Worm (Caenorhabditis elegans): ENCODE results near the gene srd-67.

The srd-67 gene

ce11 chrIII:2255522-2255921 is 9.9 kb upstream of the srd-67 start, which contains the start of gene fbxa-71:
Gene fbxa-71, plus strand, starts transcription at chrIII:2255822.
- TF ChIP-seq nhr-6 (tag; optimal IDR thresholded peaks at IDR 0.05) = no peak
- no peak for TF ChIP-seq nhr-10 (tag; optimal IDR thresholded peaks at IDR 0.05)
- TF ChIP-seq lin-39 (tag; optimal IDR thresholded peaks at IDR 0.05) = no peak
- TF ChIP-seq ama-1 (optimal IDR thresholded peaks at IDR 0.05) = no peak
- no peak for TF ChIP-seq nhr-25 (tag; optimal IDR thresholded peaks at IDR 0.05)
- TF ChIP-seq unc-39 (tag; optimal IDR thresholded peaks at IDR 0.05) = no peak
- no peak for TF ChIP-seq lsy-2 (tag; optimal IDR thresholded peaks at IDR 0.05)
- no peak for TF ChIP-seq snpc-4 (tag; optimal IDR thresholded peaks at IDR 0.05)
- TF ChIP-seq gmeb-1 (tag; optimal IDR thresholded peaks at IDR 0.05) = no peak
- no peak for TF ChIP-seq mdl-1 (tag; optimal IDR thresholded peaks at IDR 0.05)
- no peak for TF ChIP-seq ztf-4 (tag; optimal IDR thresholded peaks at IDR 0.05)
- no peak for TF ChIP-seq peb-1 (tag; optimal IDR thresholded peaks at IDR 0.05)
- no peak for TF ChIP-seq elt-1 (tag; optimal IDR thresholded peaks at IDR 0.05)
- no peak for TF ChIP-seq sem-4 (tag; optimal IDR thresholded peaks at IDR 0.05)
- no peak for TF ChIP-seq sma-9 (GFP tag; optimal IDR thresholded peaks at IDR 0.05)
- no peak for TF ChIP-seq sma-9 (tag; optimal IDR thresholded peaks at IDR 0.05)
- no peak for TF ChIP-seq crh-2 (tag; optimal IDR thresholded peaks at IDR 0.05)
- no peak for TF ChIP-seq unc-55 (GFP tag; optimal IDR thresholded peaks at IDR 0.05)
- no peak for TF ChIP-seq mbf-1 (tag; optimal IDR thresholded peaks at IDR 0.05)

DNA sequence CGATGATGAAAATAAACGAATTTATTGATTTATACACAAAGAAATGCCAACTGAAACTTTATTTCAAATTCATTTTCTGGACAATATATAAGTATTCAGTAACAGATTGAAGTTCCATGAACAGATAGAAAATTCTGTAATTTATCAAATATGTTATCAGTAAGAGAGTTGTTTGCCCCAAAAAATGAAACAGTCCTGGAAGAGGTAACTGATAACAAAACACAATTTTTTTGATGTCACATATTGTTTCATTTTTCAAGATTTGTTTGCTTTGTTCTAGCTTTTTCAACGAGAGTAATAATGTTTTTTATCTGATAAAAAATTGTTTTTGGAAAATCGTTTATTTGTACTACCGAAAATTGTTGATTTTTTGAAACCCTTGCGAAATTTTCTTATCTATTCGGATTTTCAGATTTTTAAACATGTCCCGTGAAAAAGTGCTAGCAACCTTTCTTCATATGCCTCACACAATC is 7.4 kb upstream of the srd-67 start, which contains the start of gene fbxa-73:
fbxa-73 (plus strand) TSS at position 423 of the 473 bp plus-strand sequence.
- TF ChIP-seq Y55F3AM.14 (GFP tag; optimal IDR thresholded peaks at IDR 0.05) = no peak
- TF ChIP-seq mdl-1 (tag; optimal IDR thresholded peaks at IDR 0.05) = no peak
- no peak for TF ChIP-seq sma-9 (GFP tag; optimal IDR thresholded peaks at IDR 0.05)
- no peak for TF ChIP-seq sma-9 (tag; optimal IDR thresholded peaks at IDR 0.05)
- no peak for TF ChIP-seq blmp-1 (tag; optimal IDR thresholded peaks at IDR 0.05; ENCODE audit: insufficient read depth)
- no peak for TF ChIP-seq nhr-11 (tag; optimal IDR thresholded peaks at IDR 0.05)
- no peak for TF ChIP-seq unc-55 (GFP tag; optimal IDR thresholded peaks at IDR 0.05)
- no peak for TF ChIP-seq ceh-16 (tag; optimal IDR thresholded peaks at IDR 0.05)
- TF ChIP-seq F13H6.1 (tag; optimal IDR thresholded peaks at IDR 0.05) = no peak

DNA sequence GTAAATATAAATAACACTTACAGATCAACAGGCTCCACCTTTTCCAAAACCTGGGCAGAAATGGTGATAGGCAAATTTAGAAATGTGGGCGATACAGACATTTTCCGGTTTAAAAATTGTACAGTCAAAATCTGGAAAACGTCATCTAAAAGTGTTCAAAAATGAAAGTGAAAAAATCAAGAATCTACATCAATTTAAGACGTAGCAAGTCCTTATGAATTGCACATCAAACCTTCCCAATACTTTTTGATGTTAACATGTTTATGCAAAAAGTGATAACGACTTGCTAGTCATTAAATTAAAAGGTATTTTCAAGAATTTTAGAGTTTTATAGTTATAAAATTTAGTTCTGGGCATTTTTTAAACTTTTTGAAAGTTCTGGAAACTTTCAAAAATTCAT is 5.7 kb upstream of the srd-67 start, which contains the start of gene fbxa-7:
fbxa-7 (minus strand) TSS at position 101 of the 400 bp plus-strand sequence.
- TF ChIP-seq alr-1 (tag; optimal IDR thresholded peaks at IDR 0.05) (no peak), nhr-12 (tag; optimal IDR thresholded peaks at IDR 0.05) (no peak), ztf-1 (GFP tag; conservative IDR thresholded peaks at IDR 0.05) (no peak), lin-11 (tag; optimal IDR thresholded peaks at IDR 0.05) (no peak), lin-13 (GFP tag; optimal IDR thresholded peaks at IDR 0.05) (no peak), nhr-25 (tag; optimal IDR thresholded peaks at IDR 0.05) (no peak), lsy-2 (tag; optimal IDR thresholded peaks at IDR 0.05) (no peak), fos-1 (tag; optimal IDR thresholded peaks at IDR 0.05) (no peak)

ce11 chrIII:2243617-2244016 is 2.0 kb downstream of the srd-67 start:
- TF ChIP-seq mab-5 (tag; optimal IDR thresholded peaks at IDR 0.05) (no peak), elt-3 (tag; optimal IDR thresholded peaks at IDR 0.05) (no peak), nhr-10 (tag; optimal IDR thresholded peaks at IDR 0.05) (no peak), sem-4 (tag; optimal IDR thresholded peaks at IDR 0.05) (no peak), lin-39 (tag; optimal IDR thresholded peaks at IDR 0.05) (no peak), ceh-82 (tag; optimal IDR thresholded peaks at IDR 0.05) (no peak), ztf-1 (GFP tag; conservative IDR thresholded peaks at IDR 0.05) (no peak), unc-55 (GFP tag; optimal IDR thresholded peaks at IDR 0.05) (no peak), zag-1 (tag; optimal IDR thresholded peaks at IDR 0.05) (no peak), nhr-129 (tag; optimal IDR thresholded peaks at IDR 0.05) (no peak), dmd-4 (tag; optimal IDR thresholded peaks at IDR 0.05) (no peak), ZK546.5 (tag; optimal IDR thresholded peaks at IDR 0.05) (no peak), nhr-6 (tag; optimal IDR thresholded peaks at IDR 0.05) (no peak), nhr-237 (tag; optimal IDR thresholded peaks at IDR 0.05) (no peak), lin-13 (GFP tag; optimal IDR thresholded peaks at IDR 0.05) (no peak)
